Worm (Caenorhabditis elegans): ENCODE measurements around the gene sav-1.

DNA sequence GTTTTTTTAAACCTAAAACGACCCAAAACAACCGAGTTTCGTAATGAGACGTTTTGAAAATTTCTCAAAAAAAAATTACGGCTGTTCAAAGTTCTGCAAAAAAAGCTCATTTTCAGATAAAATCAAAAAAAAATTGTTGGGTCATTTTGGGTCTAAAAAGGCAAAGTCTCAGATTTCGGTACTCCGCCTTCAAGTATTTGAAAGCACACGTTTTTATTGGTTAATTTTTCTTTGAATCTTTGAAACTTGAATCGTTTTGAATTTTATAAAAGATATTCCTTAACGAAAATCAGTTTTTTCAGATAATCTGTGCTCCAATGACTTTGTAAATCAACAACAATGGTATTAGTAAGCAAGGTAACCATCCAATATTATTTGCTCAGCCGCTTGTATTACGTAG is 15.8 kb upstream of the sav-1 start, which contains the start of gene hum-6:
- no peak for TF ChIP-seq flt-1 (GFP tag; IDR thresholded peaks at IDR 0.05)
- no peak for TF ChIP-seq pes-1 (GFP tag; IDR thresholded peaks at IDR 0.05)
- no peak for TF ChIP-seq ama-1 (optimal IDR thresholded peaks at IDR 0.05)
- TF ChIP-seq hmbx-1 (tag; optimal IDR thresholded peaks at IDR 0.05): no peak
- TF ChIP-seq tbx-11 (GFP tag; IDR thresholded peaks at IDR 0.05): no peak
- TF ChIP-seq scrt-1 (GFP tag; IDR thresholded peaks at IDR 0.05): no peak
